Fruit fly (Drosophila melanogaster) whole organism, embryonic: ENCODE results near the gene CG43993.

ENCODE experiments used
- Awh ChIP-seq: fragments of 200-800 bp; sonication (Bioruptor generic); IDR thresholded peaks from 2 replicates; pipeline ENCODE4, ENCODE4 v1.3.6; 2022; ENCODE audit warnings: missing biosample characterization, missing genetic modification characterization
- B-H1 ChIP-seq: fragments of 200-800 bp; sonication (Bioruptor generic); IDR thresholded peaks from 3 replicates; pipeline ENCODE4 v1.3.6; 2022; ENCODE audit warnings: missing biosample characterization, missing genetic modification characterization
- BtbVII ChIP-seq: fragments of 200-800 bp; sonication (Bioruptor generic); optimal IDR thresholded peaks from 3 replicates; lab custom pipeline; 2017; ENCODE audit warnings: missing biosample characterization, mild to moderate bottlenecking, missing genetic modification characterization
- CG10321 ChIP-seq: fragments of 200-800 bp; sonication (Bioruptor generic); IDR thresholded peaks from 2 replicates; pipeline ENCODE4 v1.3.6; 2022; ENCODE audit warnings: missing biosample characterization, missing genetic modification characterization
- CG10654 ChIP-seq: fragments of 200-800 bp; sonication (Bioruptor generic); optimal IDR thresholded peaks from 2 replicates; lab custom pipeline; 2016; ENCODE audit warnings: missing biosample characterization, missing genetic modification characterization
- CG13894 ChIP-seq: fragments of 200-800 bp; sonication (Bioruptor generic); optimal IDR thresholded peaks from 3 replicates; lab custom pipeline; 2018; ENCODE audit warnings: missing biosample characterization, mild to moderate bottlenecking, missing genetic modification characterization, moderate library complexity
- CG14860 ChIP-seq: fragments of 200-800 bp; sonication (Bioruptor generic); IDR thresholded peaks from 3 replicates; pipeline ENCODE4 v1.3.6; 2022; ENCODE audit warnings: missing biosample characterization, missing genetic modification characterization; ENCODE audit not compliant: partially characterized antibody
- CG1529 ChIP-seq: fragments of 200-800 bp; sonication (Bioruptor generic); optimal IDR thresholded peaks from 3 replicates; lab custom pipeline; 2018; ENCODE audit warnings: missing biosample characterization, missing genetic modification characterization
- CG15696 ChIP-seq: fragments of 200-800 bp; sonication (Bioruptor generic); optimal IDR thresholded peaks from 2 replicates; lab custom pipeline; 2019; ENCODE audit warnings: missing biosample characterization, mild to moderate bottlenecking, missing genetic modification characterization, moderate library complexity
- CG1647 ChIP-seq: fragments of 200-800 bp; sonication (Bioruptor generic); optimal IDR thresholded peaks from 3 replicates; lab custom pipeline; 2016; ENCODE audit warnings: missing biosample characterization, missing genetic modification characterization
- CG16815 ChIP-seq: fragments of 200-800 bp; sonication (Bioruptor generic); optimal IDR thresholded peaks from 3 replicates; lab custom pipeline; 2017; ENCODE audit warnings: missing biosample characterization, mild to moderate bottlenecking, missing genetic modification characterization
- CG17328 ChIP-seq: fragments of 200-800 bp; sonication (Bioruptor generic); IDR thresholded peaks from 2 replicates; pipeline ENCODE4 v1.3.6; 2022; ENCODE audit warnings: missing biosample characterization, missing genetic modification characterization
- CG17802 ChIP-seq: fragments of 200-800 bp; sonication (Bioruptor generic); optimal IDR thresholded peaks from 2 replicates; lab custom pipeline; 2018; ENCODE audit warnings: missing biosample characterization, mild to moderate bottlenecking, missing genetic modification characterization, moderate library complexity
- CG18764 ChIP-seq: fragments of 200-800 bp; sonication (Bioruptor generic); optimal IDR thresholded peaks from 3 replicates; lab custom pipeline; 2016; ENCODE audit warnings: missing biosample characterization, missing genetic modification characterization
- CG2199 ChIP-seq: fragments of 200-800 bp; sonication (Bioruptor generic); IDR thresholded peaks from 3 replicates; pipeline ENCODE4 v1.3.6; 2022; ENCODE audit warnings: missing biosample characterization, missing genetic modification characterization
- CG2889 ChIP-seq: fragments of 200-800 bp; sonication (Bioruptor generic); IDR thresholded peaks from 3 replicates; pipeline ENCODE4 v1.3.6; 2022; ENCODE audit warnings: missing biosample characterization, missing genetic modification characterization
- CG30403 ChIP-seq: fragments of 200-800 bp; sonication (Bioruptor generic); optimal IDR thresholded peaks from 3 replicates; lab custom pipeline; 2016; ENCODE audit warnings: missing biosample characterization, missing genetic modification characterization
- CG3163 ChIP-seq: fragments of 200-800 bp; sonication (Bioruptor generic); optimal IDR thresholded peaks from 3 replicates; lab custom pipeline; 2016; ENCODE audit warnings: missing biosample characterization, missing genetic modification characterization
- CG4282 ChIP-seq: fragments of 200-800 bp; sonication (Bioruptor generic); optimal IDR thresholded peaks from 2 replicates; lab custom pipeline; 2016; ENCODE audit warnings: missing biosample characterization, missing genetic modification characterization
- CG4617 ChIP-seq: fragments of 200-800 bp; sonication (Bioruptor generic); optimal IDR thresholded peaks from 3 replicates; lab custom pipeline; 2016; ENCODE audit warnings: missing biosample characterization, missing genetic modification characterization, borderline replicate concordance
- CG4730 ChIP-seq: fragments of 200-800 bp; sonication (Bioruptor generic); IDR thresholded peaks from 2 replicates; pipeline ENCODE4 v1.3.6; 2022; ENCODE audit warnings: missing biosample characterization, missing genetic modification characterization
- CG8388 ChIP-seq: fragments of 200-800 bp; sonication (Bioruptor generic); optimal IDR thresholded peaks from 2 replicates; lab custom pipeline; 2019; ENCODE audit warnings: missing biosample characterization, mild to moderate bottlenecking, missing genetic modification characterization, moderate library complexity
- Camta ChIP-seq: fragments of 200-800 bp; sonication (Bioruptor generic); optimal IDR thresholded peaks from 2 replicates; lab custom pipeline; 2016; ENCODE audit warnings: missing biosample characterization, missing genetic modification characterization
- CoRest ChIP-seq: fragments of 200-800 bp; sonication (Bioruptor generic); optimal IDR thresholded peaks from 3 replicates; lab custom pipeline; 2018; ENCODE audit warnings: missing biosample characterization, mild to moderate bottlenecking, missing genetic modification characterization, moderate library complexity
- CrebB ChIP-seq: fragments of 200-800 bp; sonication (Bioruptor generic); optimal IDR thresholded peaks from 3 replicates; lab custom pipeline; 2018; ENCODE audit warnings: missing biosample characterization, mild to moderate bottlenecking, missing genetic modification characterization
- Ets65A ChIP-seq: fragments of 200-800 bp; sonication (Bioruptor generic); peaks from one replicate; lab custom pipeline; 2016; ENCODE audit warnings: missing biosample characterization, missing genetic modification characterization
- Gug ChIP-seq: fragments of 200-800 bp; sonication (Bioruptor generic); IDR thresholded peaks from 4 replicates; pipeline ENCODE4 v1.3.6; 2022; ENCODE audit warnings: missing biosample characterization, missing genetic modification characterization
- HLH4C ChIP-seq: fragments of 200-800 bp; sonication (Bioruptor generic); IDR thresholded peaks from 3 replicates; pipeline ENCODE4 v1.3.6; 2022; ENCODE audit warnings: missing biosample characterization, missing genetic modification characterization; ENCODE audit not compliant: partially characterized antibody
- MBD-R2 ChIP-seq: fragments of 200-800 bp; sonication (Bioruptor generic); IDR thresholded peaks from 2 replicates; pipeline ENCODE4 v1.3.6; 2022; ENCODE audit warnings: missing biosample characterization, missing genetic modification characterization
- NK7.1 ChIP-seq: fragments of 200-800 bp; sonication (Bioruptor generic); optimal IDR thresholded peaks from 3 replicates; lab custom pipeline; 2016; ENCODE audit warnings: missing biosample characterization, missing genetic modification characterization
- Nf-YB ChIP-seq: fragments of 200-800 bp; sonication (Bioruptor generic); optimal IDR thresholded peaks from 3 replicates; lab custom pipeline; 2019; ENCODE audit warnings: missing biosample characterization, mild to moderate bottlenecking, missing genetic modification characterization, moderate library complexity
- Sry-δ ChIP-seq: fragments of 200-800 bp; sonication (Bioruptor generic); optimal IDR thresholded peaks from 2 replicates; lab custom pipeline; 2016; ENCODE audit warnings: missing biosample characterization, missing genetic modification characterization
- al ChIP-seq: fragments of 200-800 bp; sonication (Bioruptor generic); IDR thresholded peaks from 2 replicates; pipeline ENCODE4 v1.3.6; 2022; ENCODE audit warnings: missing biosample characterization, missing genetic modification characterization
- ato ChIP-seq: fragments of 200-800 bp; sonication (Bioruptor generic); IDR thresholded peaks from 2 replicates; pipeline ENCODE4 v1.3.6; 2022; ENCODE audit warnings: missing biosample characterization, missing genetic modification characterization; ENCODE audit not compliant: partially characterized antibody
- cas ChIP-seq: fragments of 200-800 bp; sonication (Bioruptor generic); IDR thresholded peaks from 2 replicates; pipeline ENCODE4 v1.3.6; 2022; ENCODE audit warnings: missing biosample characterization, missing genetic modification characterization
- cwo ChIP-seq: fragments of 200-800 bp; sonication (Bioruptor generic); optimal IDR thresholded peaks from 3 replicates; lab custom pipeline; 2017; ENCODE audit warnings: missing biosample characterization, missing genetic modification characterization, mild to moderate bottlenecking, moderate library complexity, missing genetic modification reagents
- disco-r ChIP-seq: fragments of 200-800 bp; sonication (Bioruptor generic); optimal IDR thresholded peaks from 2 replicates; lab custom pipeline; 2016; ENCODE audit warnings: missing biosample characterization, missing genetic modification characterization
- ems ChIP-seq: fragments of 200-800 bp; sonication (Bioruptor generic); optimal IDR thresholded peaks from 3 replicates; lab custom pipeline; 2016; ENCODE audit warnings: missing biosample characterization, missing genetic modification characterization
- grau ChIP-seq: fragments of 200-800 bp; optimal IDR thresholded peaks from 3 replicates; lab custom pipeline; 2019; ENCODE audit warnings: missing biosample characterization, mild to moderate bottlenecking, missing genetic modification characterization, moderate library complexity
- grn ChIP-seq: fragments of 200-800 bp; sonication (Bioruptor generic); optimal IDR thresholded peaks from 3 replicates; lab custom pipeline; 2017; ENCODE audit warnings: missing biosample characterization, missing genetic modification characterization
- mirr ChIP-seq: fragments of 200-800 bp; sonication (Bioruptor generic); optimal IDR thresholded peaks from 3 replicates; lab custom pipeline; 2018; ENCODE audit warnings: missing biosample characterization, mild to moderate bottlenecking, missing genetic modification characterization
- nau ChIP-seq: fragments of 200-800 bp; sonication (Bioruptor generic); optimal IDR thresholded peaks from 3 replicates; lab custom pipeline; 2017; ENCODE audit warnings: missing biosample characterization, mild to moderate bottlenecking, missing genetic modification characterization, missing genetic modification reagents
- odd ChIP-seq: fragments of 200-800 bp; sonication (Bioruptor generic); optimal IDR thresholded peaks from 2 replicates; lab custom pipeline; 2017; ENCODE audit warnings: missing biosample characterization, mild to moderate bottlenecking, missing genetic modification characterization
- prd ChIP-seq, 3 experiments: fragments of >200 bp in 2 of 3; fragments of 200-800 bp in 1 of 3; sonication (Bioruptor generic) in 1 of 3; optimal IDR thresholded peaks in 2 of 3; IDR thresholded peaks in 1 of 3; 2 replicates in 2 of 3; 3 replicates in 1 of 3; pipeline versions ENCODE4 v1.3.6 to Lab custom; 2017 to 2022; ENCODE audit warnings: missing biosample characterization in 1 of 3, missing genetic modification characterization in 1 of 3
- pros ChIP-seq: fragments of 200-800 bp; sonication (Bioruptor generic); optimal IDR thresholded peaks from 3 replicates; lab custom pipeline; 2019; ENCODE audit warnings: missing biosample characterization, mild to moderate bottlenecking, missing genetic modification characterization, moderate library complexity
- pzg ChIP-seq: fragments of 200-800 bp; sonication (Bioruptor generic); optimal IDR thresholded peaks from 3 replicates; lab custom pipeline; 2018; ENCODE audit warnings: missing biosample characterization, mild to moderate bottlenecking, missing genetic modification characterization, moderate library complexity
- schlank ChIP-seq: fragments of 200-800 bp; sonication (Bioruptor generic); optimal IDR thresholded peaks from 2 replicates; lab custom pipeline; 2018; ENCODE audit warnings: missing biosample characterization, mild to moderate bottlenecking, missing genetic modification characterization
- sima ChIP-seq: fragments of 200-800 bp; sonication (Bioruptor generic); optimal IDR thresholded peaks from 2 replicates; lab custom pipeline; 2016; ENCODE audit warnings: missing biosample characterization, missing genetic modification characterization
- tin ChIP-seq: fragments of 200-800 bp; sonication (Bioruptor generic); optimal IDR thresholded peaks from 3 replicates; lab custom pipeline; 2016; ENCODE audit warnings: missing biosample characterization, missing genetic modification characterization
- twi ChIP-seq: fragments of 200-800 bp; optimal IDR thresholded peaks from 2 replicates; lab custom pipeline; 2019; ENCODE audit warnings: missing biosample characterization, mild to moderate bottlenecking, missing genetic modification characterization, moderate library complexity
- zen ChIP-seq: fragments of 200-800 bp; sonication (Bioruptor generic); optimal IDR thresholded peaks from 3 replicates; lab custom pipeline; 2018; ENCODE audit warnings: missing biosample characterization, mild to moderate bottlenecking, missing genetic modification characterization, moderate library complexity

Gene CG43993

dm6 chr3L:12053695-12054094 lies 21.3 kb downstream of the CG43993 start (continued):
- TF ChIP-seq CrebB (tag; lab: Kevin White, UChicago) (no peak), CG4617 (GFP tag; lab: Kevin White, UChicago) (no peak), cas (GFP tag; lab: Robert Waterston, UW) (no peak), odd (no peak), CG17802 (no peak), twi (tag; lab: Kevin White, UChicago) (no peak), CG10321 (GFP tag; lab: Robert Waterston, UW) (no peak), cwo (GFP tag; lab: Kevin White, UChicago) (no peak), CG1647 (GFP tag; lab: Kevin White, UChicago) (no peak), Nf-YB (GFP tag; lab: Kevin White, UChicago) (no peak), CG15696 (peak; percentile 4), sima (no peak), BtbVII (GFP tag; lab: Kevin White, UChicago) (no peak), CG30403 (GFP tag; lab: Kevin White, UChicago) (peak; percentile 51), pros (GFP tag; lab: Kevin White, UChicago) (no peak), mirr (GFP tag; lab: Kevin White, UChicago) (no peak), prd (optimal IDR thresholded peaks at IDR 0.05; lab: Kevin White, UChicago) (no peak), prd (GFP tag; IDR thresholded peaks at IDR 0.05; lab: Robert Waterston, UW) (0 out of 3 replicates have a peak, but pooled peaks have one; percentile 40), CG4282 (GFP tag; lab: Kevin White, UChicago) (no peak), B-H1 (peak; percentile 11; the same call in 1 of the 3 replicates), CG2199 (GFP tag; lab: Robert Waterston, UW) (no peak), tin (peak; percentile 70), zen (peak; percentile 12), Camta (GFP tag; lab: Kevin White, UChicago) (no peak), ems (GFP tag; lab: Kevin White, UChicago) (peak; percentile 54), HLH4C (GFP tag; lab: Robert Waterston, UW) (no peak), CG17328 (peak; percentile 22; the same call in 1 of the 2 replicates), pzg (GFP tag; lab: Kevin White, UChicago) (no peak), CG8388 (peak; percentile 65), CG16815 (GFP tag; lab: Kevin White, UChicago) (peak; percentile 24), MBD-R2 (GFP tag; lab: Robert Waterston, UW) (no peak), Ets65A (GFP tag; lab: Kevin White, UChicago) (peak; percentile 89), nau (GFP tag; lab: Kevin White, UChicago) (peak; percentile 40), CG13894 (tag; lab: Kevin White, UChicago) (no peak), al (GFP tag; lab: Robert Waterston, UW) (no peak), grn (GFP tag; lab: Kevin White, UChicago) (peak; percentile 11), CG3163 (GFP tag; lab: Kevin White, UChicago) (no peak), grau (tag; lab: Kevin White, UChicago) (peak; percentile 25), CoRest (tag; lab: Kevin White, UChicago) (peak; percentile 31), CG18764 (peak; percentile 30), disco-r (GFP tag; lab: Kevin White, UChicago) (no peak), CG10654 (GFP tag; lab: Kevin White, UChicago) (peak; percentile 22), CG4730 (peak; percentile 29; the same call in 1 of the 2 replicates), CG1529 (peak; percentile 19), ato (GFP tag; lab: Robert Waterston, UW) (no peak), CG14860 (GFP tag; lab: Robert Waterston, UW) (no peak), schlank (tag; lab: Kevin White, UChicago) (no peak), Gug (GFP tag; lab: Robert Waterston, UW) (no peak), NK7.1 (no peak), Awh (GFP tag; lab: Robert Waterston, UW) (no peak), Sry-δ (GFP tag; lab: Kevin White, UChicago) (peak; percentile 37), CG2889 (no peak)
